Fruit fly (Drosophila melanogaster) whole organism, prepupa: ENCODE measurements around the gene CG1428.

Experiments used
- CG16779 ChIP-seq: fragments of 200-800 bp; sonication (Bioruptor generic); optimal IDR thresholded peaks from 3 replicates; lab custom pipeline; 2017; ENCODE audit warnings: missing biosample characterization, mild to moderate bottlenecking, missing genetic modification characterization
- CG3919 ChIP-seq: fragments of 200-800 bp; sonication (Bioruptor generic); optimal IDR thresholded peaks from 3 replicates; lab custom pipeline; 2016; ENCODE audit warnings: missing biosample characterization, missing genetic modification characterization
- Sox15 ChIP-seq: fragments of 200-800 bp; sonication (Bioruptor generic); optimal IDR thresholded peaks from 3 replicates; lab custom pipeline; 2016; ENCODE audit warnings: missing biosample characterization, missing genetic modification characterization
- dsx ChIP-seq: fragments of 200-800 bp; optimal IDR thresholded peaks from 3 replicates; lab custom pipeline; 2019; ENCODE audit warnings: missing biosample characterization, mild to moderate bottlenecking, missing genetic modification characterization, moderate library complexity; ENCODE audit not compliant: poor library complexity, severe bottlenecking
- eg ChIP-seq: fragments of 200-800 bp; sonication (Bioruptor generic); IDR thresholded peaks from 3 replicates; pipeline ENCODE4 v1.3.6; 2022; ENCODE audit warnings: missing biosample characterization, missing genetic modification characterization
- net ChIP-seq: fragments of 200-800 bp; sonication (Bioruptor generic); optimal IDR thresholded peaks from 3 replicates; lab custom pipeline; 2016; ENCODE audit warnings: missing biosample characterization, missing genetic modification characterization

DNA sequence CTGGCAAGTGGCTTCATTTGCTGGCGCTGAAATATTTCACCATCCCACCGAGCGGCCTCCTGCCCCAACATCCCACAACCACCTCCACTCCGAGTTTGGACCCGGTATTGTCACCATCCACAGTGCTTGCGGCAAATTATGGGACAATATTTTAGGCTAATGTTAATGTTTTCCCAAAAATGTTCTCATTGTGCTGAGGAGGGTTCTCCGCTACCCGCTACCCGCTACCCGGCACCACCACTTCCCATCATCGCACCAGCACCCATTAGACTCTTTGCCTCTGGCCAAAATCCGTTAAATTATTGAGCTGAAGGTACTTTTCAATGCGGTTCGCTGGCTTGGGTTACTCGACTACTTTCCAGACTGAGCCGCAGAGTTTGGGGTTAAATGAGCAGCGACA, 32.4 kb upstream of the CG1428 start:
- TF ChIP-seq Sox15 (no peak), dsx (GFP tag; lab: Kevin White, UChicago) (no peak), net (GFP tag; lab: Kevin White, UChicago) (no peak), CG16779 (tag; lab: Kevin White, UChicago) (no peak), CG3919 (GFP tag; lab: Kevin White, UChicago) (no peak), eg (GFP tag; lab: Robert Waterston, UW) (no peak)
